Fruit fly (Drosophila melanogaster): ENCODE results near the gene CG10466.

Gene CG10466

DNA sequence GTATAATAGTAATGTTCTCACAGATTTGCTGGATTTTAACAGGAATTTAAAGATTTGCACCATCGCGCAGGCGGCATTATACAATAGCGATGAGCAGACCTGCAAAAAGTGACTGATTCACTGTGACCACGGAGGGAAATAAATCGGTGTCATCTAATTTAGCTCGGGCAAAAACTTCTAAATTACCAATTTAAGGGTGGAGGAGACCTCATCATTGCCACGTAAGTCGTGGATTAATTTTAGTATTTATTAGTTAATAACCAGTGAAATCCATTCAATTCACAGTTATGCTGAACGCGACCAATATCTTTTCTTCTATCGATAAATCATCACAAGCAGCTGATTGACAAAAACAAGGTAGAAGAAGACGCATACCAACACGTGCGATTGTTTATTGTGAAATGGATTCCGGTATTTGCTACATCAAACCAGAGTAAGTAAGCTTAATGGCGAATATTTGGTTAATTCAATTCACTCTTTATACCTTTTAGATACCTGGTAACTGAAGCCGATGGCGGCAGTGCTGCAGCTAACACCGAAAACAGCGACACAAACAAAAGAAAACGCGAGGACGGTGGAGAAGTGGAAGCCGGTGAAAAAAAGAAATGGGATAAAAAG lies 33.3 kb upstream of the CG10466 start, which contains the start of the genes CG10628 and Dus3 (continued):
- peak; percentile 78 for TF ChIP-seq CG1024 (GFP tag; IDR thresholded peaks at IDR 0.05)
- peak; percentile 92 for TF ChIP-seq CG9817 (tag; optimal IDR thresholded peaks at IDR 0.05)
- TF ChIP-seq Dp (GFP tag; optimal IDR thresholded peaks at IDR 0.05) = peak; percentile 43
- TF ChIP-seq CG15269 (tag; optimal IDR thresholded peaks at IDR 0.05) = peak; percentile 88
- TF ChIP-seq E2f2 (GFP tag; IDR thresholded peaks at IDR 0.05) = peak; percentile 77
- TF ChIP-seq CG15514 (GFP tag; optimal IDR thresholded peaks at IDR 0.05) = peak; percentile 83
- TF ChIP-seq CG2116 (GFP tag; optimal IDR thresholded peaks at IDR 0.05) = peak; percentile 82
- peak; percentile 78 for TF ChIP-seq ap (GFP tag; IDR thresholded peaks at IDR 0.05)
- TF ChIP-seq Hsf (GFP tag; optimal IDR thresholded peaks at IDR 0.05) = peak; percentile 95
- peak; percentile 84 for TF ChIP-seq Atf-2 (GFP tag; optimal IDR thresholded peaks at IDR 0.05)
- TF ChIP-seq psq (GFP tag; optimal IDR thresholded peaks at IDR 0.05) = peak; percentile 68
- peak; percentile 78 for TF ChIP-seq jigr1 (GFP tag; IDR thresholded peaks at IDR 0.05)
- peak; percentile 52 for TF ChIP-seq MESR4 (GFP tag; optimal IDR thresholded peaks at IDR 0.05)
- peak; percentile 80 for TF ChIP-seq gcm2 (GFP tag; optimal IDR thresholded peaks at IDR 0.05)
- TF ChIP-seq croc (GFP tag; conservative IDR thresholded peaks at IDR 0.05) = peak; percentile 86
- peak; percentile 83 for TF ChIP-seq Oaz (GFP tag; IDR thresholded peaks at IDR 0.05)
- TF ChIP-seq D19B (GFP tag; optimal IDR thresholded peaks at IDR 0.05) = peak; percentile 72
- TF ChIP-seq Fer3 (tag; optimal IDR thresholded peaks at IDR 0.05) = peak; percentile 90
- TF ChIP-seq insv (GFP tag; optimal IDR thresholded peaks at IDR 0.05) = peak in 1 of 2 experiments; percentile 58
- no peak for TF ChIP-seq hkb (optimal IDR thresholded peaks at IDR 0.05)
- peak; percentile 94 for TF ChIP-seq hkb (GFP tag; IDR thresholded peaks at IDR 0.05)
- peak; percentile 100 for TF ChIP-seq CG3995 (GFP tag; optimal IDR thresholded peaks at IDR 0.05)
- 0 out of 3 replicates have a peak, but pooled peaks have one; percentile 11 for TF ChIP-seq Doc3 (GFP tag; IDR thresholded peaks at IDR 0.05; ENCODE audit: partially characterized antibody)
- TF ChIP-seq Ets97D (GFP tag; optimal IDR thresholded peaks at IDR 0.05) = peak; percentile 83
- peak; percentile 52; the same call in 1 of the 2 replicates for TF ChIP-seq sna (GFP tag; IDR thresholded peaks at IDR 0.05; ENCODE audit: partially characterized antibody)
- peak; percentile 82 for TF ChIP-seq CG12071 (GFP tag; optimal IDR thresholded peaks at IDR 0.05)
- peak; percentile 84 for TF ChIP-seq CG1647 (GFP tag; optimal IDR thresholded peaks at IDR 0.05)
- TF ChIP-seq Fer1 (GFP tag; optimal IDR thresholded peaks at IDR 0.05) = peak; percentile 92
- peak; percentile 90 for TF ChIP-seq NC2β (GFP tag; optimal IDR thresholded peaks at IDR 0.05)
- TF ChIP-seq CG10654 (GFP tag; optimal IDR thresholded peaks at IDR 0.05) = peak; percentile 93
- TF ChIP-seq Dref (GFP tag; IDR thresholded peaks at IDR 0.05) = peak; percentile 66
- TF ChIP-seq ham (GFP tag; IDR thresholded peaks at IDR 0.05) = peak; percentile 61; the same call in 1 of the 2 replicates
- TF ChIP-seq CG13624 (GFP tag; optimal IDR thresholded peaks at IDR 0.05) = peak; percentile 94
- TF ChIP-seq cwo (GFP tag; optimal IDR thresholded peaks at IDR 0.05) = peak; percentile 91
- no peak for TF ChIP-seq cg (GFP tag; optimal IDR thresholded peaks at IDR 0.05)
- TF ChIP-seq CG8478 (optimal IDR thresholded peaks at IDR 0.05) = no peak
- peak; percentile 69 for TF ChIP-seq Spps (tag; optimal IDR thresholded peaks at IDR 0.05)
- peak; percentile 94 for TF ChIP-seq CG2199 (GFP tag; IDR thresholded peaks at IDR 0.05)
- TF ChIP-seq Mes4 (GFP tag; optimal IDR thresholded peaks at IDR 0.05) = peak; percentile 77
- TF ChIP-seq CG9437 (GFP tag; optimal IDR thresholded peaks at IDR 0.05) = peak; percentile 75
- TF ChIP-seq Lhr (GFP tag; optimal IDR thresholded peaks at IDR 0.05) = peak; percentile 65
- peak; percentile 83 for TF ChIP-seq CG10959 (GFP tag; IDR thresholded peaks at IDR 0.05)
- TF ChIP-seq Bgb (GFP tag; IDR thresholded peaks at IDR 0.05; ENCODE audit: partially characterized antibody) = peak; percentile 48; the same call in 1 of the 2 replicates
- TF ChIP-seq H15 (GFP tag; IDR thresholded peaks at IDR 0.05) = peak; percentile 89
- TF ChIP-seq ash1 (GFP tag; optimal IDR thresholded peaks at IDR 0.05) = peak; percentile 32
- TF ChIP-seq C15 (GFP tag; IDR thresholded peaks at IDR 0.05) = peak; percentile 88; the same call in 2 of the 3 replicates
- TF ChIP-seq onecut (GFP tag; IDR thresholded peaks at IDR 0.05) = peak; percentile 81
- TF ChIP-seq TFAM (GFP tag; optimal IDR thresholded peaks at IDR 0.05) = no peak
- TF ChIP-seq ems (GFP tag; optimal IDR thresholded peaks at IDR 0.05) = peak; percentile 93
- peak; percentile 95 for TF ChIP-seq slbo (GFP tag; IDR thresholded peaks at IDR 0.05)
- TF ChIP-seq CG10366 (GFP tag; IDR thresholded peaks at IDR 0.05) = peak; percentile 90
